Fruit fly (Drosophila melanogaster) Kc167 (cell line): ENCODE measurements around the gene CG17378.

Experiments
- h ChIP-seq: fragments of >200 bp; optimal IDR thresholded peaks from 3 replicates; lab custom pipeline; 2018; ENCODE audit warnings: missing external identifiers
- insv ChIP-seq: fragments of >200 bp; optimal IDR thresholded peaks from 3 replicates; lab custom pipeline; 2018; ENCODE audit warnings: missing external identifiers

DNA sequence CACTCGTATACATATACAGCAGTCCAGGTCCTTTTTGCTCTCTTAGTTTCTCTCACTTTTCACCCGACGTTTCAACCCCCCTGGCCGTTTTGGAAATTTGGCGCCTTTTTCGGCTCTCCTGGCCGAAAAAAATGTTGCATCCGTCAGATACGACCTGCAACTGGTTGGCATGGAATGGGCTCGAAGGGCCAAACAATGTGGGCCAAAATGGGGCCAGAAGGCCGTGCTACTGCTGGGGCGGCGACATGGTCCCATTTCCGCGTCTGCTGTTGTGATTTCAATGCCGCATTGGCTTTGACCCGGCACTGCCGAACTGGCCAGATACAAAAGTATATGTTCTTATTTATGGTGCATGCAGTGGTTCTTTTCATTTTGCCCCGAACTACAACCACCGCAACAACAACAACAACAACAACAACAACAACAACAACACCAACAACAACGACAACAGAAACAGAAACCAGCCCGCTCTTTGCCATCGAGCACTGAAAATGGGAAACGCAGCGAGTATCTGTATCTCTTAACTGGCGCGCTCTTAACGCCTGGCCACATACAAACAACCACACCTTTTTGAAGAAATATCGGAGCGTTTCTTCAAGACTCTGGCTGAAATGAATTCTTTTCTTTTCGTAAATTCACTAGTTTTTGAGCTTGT is 20.0 kb downstream of the CG17378 start:
- TF ChIP-seq insv (lab: Kevin White, UChicago) (no peak), h (lab: Kevin White, UChicago) (no peak)
